Fruit fly (Drosophila melanogaster) whole organism, adult: ENCODE results near the gene Osi19.

Source experiments
- CG11617 ChIP-seq: fragments of 200-800 bp; sonication (Bioruptor generic); optimal IDR thresholded peaks from 2 replicates; lab custom pipeline; 2017; ENCODE audit warnings: mild to moderate bottlenecking, missing biosample characterization, missing genetic modification reagents, missing genetic modification characterization
- CG33017 ChIP-seq: fragments of 200-800 bp; sonication (Bioruptor generic); optimal IDR thresholded peaks from 2 replicates; lab custom pipeline; 2018; ENCODE audit warnings: missing biosample characterization, mild to moderate bottlenecking, missing genetic modification characterization, moderate library complexity
- CG5204 ChIP-seq: fragments of 200-800 bp; sonication (Bioruptor generic); optimal IDR thresholded peaks from 2 replicates; lab custom pipeline; 2016; ENCODE audit warnings: missing biosample characterization, missing genetic modification characterization
- Mnt ChIP-seq: fragments of 200-800 bp; sonication (Bioruptor generic); optimal IDR thresholded peaks from 2 replicates; lab custom pipeline; 2016; ENCODE audit warnings: missing biosample characterization, mild to moderate bottlenecking, missing genetic modification characterization
- cnc ChIP-seq, 2 experiments: fragments of >200 bp; optimal IDR thresholded peaks; 2 replicates each; lab custom pipeline; 2017

DNA sequence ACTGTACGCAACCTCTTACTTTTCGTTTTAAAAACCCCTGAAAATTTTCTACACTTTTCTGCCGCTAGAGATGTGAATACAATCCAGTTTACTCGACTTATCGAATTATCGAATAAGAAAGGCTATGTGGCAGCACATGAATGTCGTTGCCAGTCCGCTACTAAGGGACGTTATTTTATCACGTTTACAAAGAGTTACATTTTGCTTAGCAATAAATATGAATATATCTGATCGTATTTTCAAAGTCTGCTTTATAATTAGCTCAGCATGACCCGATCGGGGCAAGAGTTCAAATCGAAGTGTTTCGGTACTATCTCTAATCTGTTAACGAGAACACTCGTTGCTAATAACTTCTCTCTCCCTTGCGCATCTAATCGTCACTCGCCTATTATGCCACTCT lies 32.9 kb downstream of the Osi19 start, which contains the start of gene CG42724:
- TF ChIP-seq CG33017 (no peak), cnc (optimal IDR thresholded peaks at IDR 0.05; lab: Kevin White, UChicago) (no peak), CG11617 (peak; percentile 5), Mnt (GFP tag; lab: Kevin White, UChicago) (peak; percentile 10), CG5204 (GFP tag; lab: Kevin White, UChicago) (no peak)
